Worm (Caenorhabditis elegans) whole organism, L1 larva: Measurements from ENCODE around the gene nkat-1.

Experiments
- C04F5.9 ChIP-seq: sonication (generic microtip); optimal IDR thresholded peaks from 2 replicates; lab custom pipeline; 2016; ENCODE audit warnings: missing genetic modification characterization, missing compliant biosample characterization
- aha-1 ChIP-seq: fragments of 150-350 bp; optimal IDR thresholded peaks from 2 replicates; lab custom pipeline; 2014; ENCODE audit warnings: missing biosample characterization, missing genetic modification characterization
- alr-1 ChIP-seq: fragments of 200-800 bp; sonication (Bioruptor generic); optimal IDR thresholded peaks from 2 replicates; lab custom pipeline; 2018; ENCODE audit warnings: borderline replicate concordance, mild to moderate bottlenecking, missing genetic modification characterization, missing compliant biosample characterization
- aly-2 ChIP-seq: fragments of 150-350 bp; optimal IDR thresholded peaks from 2 replicates; lab custom pipeline; 2014; ENCODE audit warnings: missing biosample characterization, missing genetic modification characterization
- blmp-1 ChIP-seq: fragments of 150-350 bp; optimal IDR thresholded peaks from 2 replicates; lab custom pipeline; 2014; ENCODE audit warnings: missing biosample characterization, missing genetic modification characterization
- ceh-63 ChIP-seq: fragments of 200-800 bp; sonication (Bioruptor generic); optimal IDR thresholded peaks from 2 replicates; lab custom pipeline; 2018; ENCODE audit warnings: mild to moderate bottlenecking, missing genetic modification characterization, missing compliant biosample characterization
- ceh-82 ChIP-seq, 3 experiments: fragments of 150-350 bp in 1 of 3; sonication (generic microtip) in 2 of 3; optimal IDR thresholded peaks; 2 replicates each; lab custom pipeline; 2014 to 2017; ENCODE audit warnings: missing biosample characterization in 3 of 3, missing genetic modification characterization in 3 of 3
- ceh-88 ChIP-seq: fragments of 200-800 bp; sonication (Bioruptor generic); IDR thresholded peaks from 2 replicates; pipeline ENCODE4 v1.3.6; 2022; ENCODE audit warnings: missing genetic modification characterization, missing compliant biosample characterization
- ceh-90 ChIP-seq: sonication (generic microtip); optimal IDR thresholded peaks from 2 replicates; lab custom pipeline; 2016; ENCODE audit warnings: missing genetic modification characterization, missing compliant biosample characterization
- ces-1 ChIP-seq: fragments of 150-350 bp; optimal IDR thresholded peaks from 2 replicates; lab custom pipeline; 2014; ENCODE audit warnings: missing biosample characterization, missing genetic modification reagents, missing genetic modification characterization
- dpl-1 ChIP-seq, 3 experiments: fragments of 150-350 bp in 2 of 3; sonication (generic microtip) in 1 of 3; optimal IDR thresholded peaks; 2 replicates each; lab custom pipeline; 2014 to 2017; ENCODE audit warnings: missing biosample characterization in 3 of 3, missing genetic modification characterization in 3 of 3, missing genetic modification reagents in 3 of 3
- dsc-1 ChIP-seq: sonication (generic microtip); optimal IDR thresholded peaks from 2 replicates; lab custom pipeline; 2016; ENCODE audit warnings: mild to moderate bottlenecking, missing genetic modification characterization, missing compliant biosample characterization
- efl-1 ChIP-seq, 4 experiments: fragments of 150-350 bp; optimal IDR thresholded peaks in 3 of 4; peaks in 1 of 4; 1 replicate in 1 of 4; 2 replicates in 3 of 4; lab custom pipeline; 2014; ENCODE audit warnings: missing biosample characterization in 2 of 4, missing genetic modification characterization in 2 of 4, missing genetic modification reagents in 2 of 4
- efl-3 ChIP-seq: fragments of 200-800 bp; sonication (Bioruptor generic); optimal IDR thresholded peaks from 2 replicates; lab custom pipeline; 2018; ENCODE audit warnings: mild to moderate bottlenecking, missing genetic modification characterization, missing compliant biosample characterization
- egl-27 ChIP-seq, 2 experiments: fragments of 150-350 bp in 1 of 2; sonication (generic microtip); optimal IDR thresholded peaks; 3 replicates each; lab custom pipeline; 2017 to 2018; ENCODE audit warnings: missing biosample characterization in 2 of 2, missing genetic modification characterization in 2 of 2, missing genetic modification reagents in 2 of 2
- elt-2 ChIP-seq: sonication (generic microtip); optimal IDR thresholded peaks from 2 replicates; lab custom pipeline; 2016; ENCODE audit warnings: missing genetic modification characterization, mild to moderate bottlenecking, inconsistent platforms, missing compliant biosample characterization, missing genetic modification reagents
- elt-3 ChIP-seq, 6 experiments: fragments of 150-350 bp in 1 of 6; sonication (generic microtip); optimal IDR thresholded peaks; 2 replicates each; lab custom pipeline; 2017 to 2018; ENCODE audit warnings: missing biosample characterization in 6 of 6, missing genetic modification characterization in 6 of 6, inconsistent platforms in 1 of 6
- ets-5 ChIP-seq: fragments of 200-800 bp; sonication (Bioruptor generic); IDR thresholded peaks from 2 replicates; pipeline ENCODE4 v1.3.6; 2022; ENCODE audit warnings: missing genetic modification characterization, missing compliant biosample characterization
- fkh-4 ChIP-seq: sonication (generic microtip); optimal IDR thresholded peaks from 2 replicates; lab custom pipeline; 2016; ENCODE audit warnings: missing compliant biosample characterization, missing genetic modification characterization, borderline replicate concordance
- fos-1 ChIP-seq: fragments of 150-350 bp; optimal IDR thresholded peaks from 2 replicates; lab custom pipeline; 2014; ENCODE audit warnings: missing biosample characterization, missing genetic modification characterization
- grh-1 ChIP-seq: fragments of 200-800 bp; sonication (Bioruptor generic); IDR thresholded peaks from 2 replicates; pipeline ENCODE4 v1.3.6; 2022; ENCODE audit warnings: missing genetic modification reagents, missing genetic modification characterization, missing compliant biosample characterization
- hlh-17 ChIP-seq: fragments of 200-800 bp; sonication (Bioruptor generic); optimal IDR thresholded peaks from 2 replicates; lab custom pipeline; 2018; ENCODE audit warnings: missing genetic modification characterization, mild to moderate bottlenecking, missing compliant biosample characterization, moderate library complexity, borderline replicate concordance
- hlh-4 ChIP-seq: sonication (generic microtip); optimal IDR thresholded peaks from 2 replicates; lab custom pipeline; 2016; ENCODE audit warnings: mild to moderate bottlenecking, missing genetic modification characterization, missing compliant biosample characterization
- hpl-2 ChIP-seq: fragments of 150-350 bp; optimal IDR thresholded peaks from 2 replicates; lab custom pipeline; 2014; ENCODE audit warnings: missing biosample characterization, missing genetic modification reagents, missing genetic modification characterization
- irx-1 ChIP-seq: sonication (generic microtip); optimal IDR thresholded peaks from 2 replicates; lab custom pipeline; 2016; ENCODE audit warnings: missing genetic modification characterization, missing compliant biosample characterization
- isw-1 ChIP-seq: fragments of 200-800 bp; sonication (Bioruptor generic); IDR thresholded peaks from 2 replicates; pipeline ENCODE4 v1.3.6; 2022; ENCODE audit warnings: missing genetic modification characterization, missing compliant biosample characterization
- jun-1 ChIP-seq: fragments of 150-350 bp; optimal IDR thresholded peaks from 2 replicates; lab custom pipeline; 2014; ENCODE audit warnings: missing biosample characterization, missing genetic modification reagents, missing genetic modification characterization
- lin-13 ChIP-seq: fragments of 150-350 bp; optimal IDR thresholded peaks from 2 replicates; lab custom pipeline; 2014; ENCODE audit warnings: missing biosample characterization, missing genetic modification reagents, missing genetic modification characterization
- lin-15B ChIP-seq: fragments of 150-350 bp; sonication (generic microtip); optimal IDR thresholded peaks from 3 replicates; lab custom pipeline; 2014; ENCODE audit warnings: missing biosample characterization, missing genetic modification characterization
- mdl-1 ChIP-seq, 2 experiments: fragments of 150-350 bp; optimal IDR thresholded peaks; 2 replicates each; lab custom pipeline; 2014 to 2017; ENCODE audit warnings: missing biosample characterization in 2 of 2, missing genetic modification characterization in 2 of 2, inconsistent platforms in 1 of 2
- mep-1 ChIP-seq: fragments of 150-350 bp; optimal IDR thresholded peaks from 2 replicates; lab custom pipeline; 2014; ENCODE audit warnings: missing biosample characterization, missing genetic modification characterization
- nhr-11 ChIP-seq: fragments of 150-350 bp; optimal IDR thresholded peaks from 2 replicates; lab custom pipeline; 2014; ENCODE audit warnings: missing biosample characterization, missing genetic modification characterization
- nhr-12 ChIP-seq: sonication (generic microtip); optimal IDR thresholded peaks from 2 replicates; lab custom pipeline; 2017; ENCODE audit warnings: missing biosample characterization, missing genetic modification characterization
- nhr-19 ChIP-seq: fragments of 200-800 bp; sonication (Bioruptor generic); conservative IDR thresholded peaks from 2 replicates; pipeline ENCODE4 v1.3.6; 2022; ENCODE audit warnings: missing genetic modification characterization, missing compliant biosample characterization
- nhr-20 ChIP-seq: sonication (generic microtip); optimal IDR thresholded peaks from 2 replicates; lab custom pipeline; 2016; ENCODE audit warnings: mild to moderate bottlenecking, missing genetic modification characterization, missing compliant biosample characterization
- nhr-237 ChIP-seq: fragments of 150-350 bp; optimal IDR thresholded peaks from 2 replicates; lab custom pipeline; 2014; ENCODE audit warnings: missing biosample characterization, missing genetic modification characterization
- nhr-76 ChIP-seq: sonication (generic microtip); optimal IDR thresholded peaks from 2 replicates; lab custom pipeline; 2017; ENCODE audit warnings: missing biosample characterization, missing genetic modification characterization
- nhr-77 ChIP-seq: fragments of 150-350 bp; optimal IDR thresholded peaks from 2 replicates; lab custom pipeline; 2014; ENCODE audit warnings: missing biosample characterization, missing genetic modification characterization
- nhr-84 ChIP-seq: sonication (generic microtip); optimal IDR thresholded peaks from 2 replicates; lab custom pipeline; 2017; ENCODE audit warnings: missing biosample characterization, missing genetic modification characterization
- nhr-90 ChIP-seq: sonication (generic microtip); optimal IDR thresholded peaks from 2 replicates; lab custom pipeline; 2016; ENCODE audit warnings: mild to moderate bottlenecking, missing genetic modification characterization, missing compliant biosample characterization; ENCODE audit not compliant: poor library complexity
- pax-3 ChIP-seq: fragments of 200-800 bp; sonication (Bioruptor generic); optimal IDR thresholded peaks from 2 replicates; lab custom pipeline; 2018; ENCODE audit warnings: mild to moderate bottlenecking, missing genetic modification characterization, moderate library complexity, missing compliant biosample characterization
- pqm-1 ChIP-seq: sonication (generic microtip); optimal IDR thresholded peaks from 3 replicates; lab custom pipeline; 2017; ENCODE audit warnings: missing biosample characterization, missing genetic modification characterization
- snpc-4 ChIP-seq: fragments of 150-350 bp; optimal IDR thresholded peaks from 2 replicates; lab custom pipeline; 2014; ENCODE audit warnings: missing biosample characterization, missing genetic modification characterization
- sox-4 ChIP-seq: sonication (generic microtip); optimal IDR thresholded peaks from 2 replicates; lab custom pipeline; 2016; ENCODE audit warnings: missing genetic modification characterization, missing compliant biosample characterization
- sptf-1 ChIP-seq: fragments of 150-350 bp; optimal IDR thresholded peaks from 2 replicates; lab custom pipeline; 2014; ENCODE audit warnings: missing biosample characterization, missing genetic modification characterization
- tbx-2 ChIP-seq: sonication (generic microtip); optimal IDR thresholded peaks from 2 replicates; lab custom pipeline; 2016; ENCODE audit warnings: missing genetic modification characterization, missing compliant biosample characterization
- tlp-1 ChIP-seq: fragments of 150-350 bp; optimal IDR thresholded peaks from 2 replicates; lab custom pipeline; 2014; ENCODE audit warnings: missing biosample characterization, missing genetic modification characterization
- ztf-11 ChIP-seq, 2 experiments: sonication (generic microtip); optimal IDR thresholded peaks; 2 replicates each; lab custom pipeline; 2016 to 2017; ENCODE audit warnings: missing genetic modification characterization in 2 of 2, missing biosample characterization in 1 of 2, missing compliant biosample characterization in 1 of 2

nkat-1 gene

DNA sequence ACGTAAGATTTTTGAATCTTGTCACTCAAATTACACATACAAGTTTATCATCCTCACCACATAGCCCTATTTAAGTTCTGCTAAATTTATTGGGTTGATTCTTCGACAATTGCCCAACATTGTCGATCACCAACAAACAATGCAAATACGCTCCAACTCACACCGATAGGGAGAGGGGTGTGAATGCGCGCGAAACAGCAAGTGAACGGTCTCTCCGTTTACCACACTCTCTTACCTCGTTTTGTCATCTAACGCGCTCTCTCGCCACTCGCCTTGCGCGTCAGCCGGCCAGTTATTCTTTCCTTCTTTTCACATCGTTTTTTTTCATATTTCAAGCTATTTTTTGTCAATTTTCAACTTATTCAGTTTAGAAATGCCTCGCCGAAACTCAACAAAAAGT lies 38.0 kb downstream of the nkat-1 start, which contains the start of gene F16B12.6 (continued):
- TF ChIP-seq nhr-90 (tag; lab: Kevin White, UChicago) (peak; percentile 68), tbx-2 (tag; lab: Kevin White, UChicago) (peak; percentile 87), alr-1 (tag; lab: Kevin White, UChicago) (no peak), hlh-17 (GFP tag; lab: Kevin White, UChicago) (no peak), efl-1 (optimal IDR thresholded peaks at IDR 0.05; lab: Kevin White, UChicago) (peak; percentile 81 to 99), efl-1 (GFP tag; optimal IDR thresholded peaks at IDR 0.05 in 1 of 2; lab: Kevin White, UChicago) (peak; percentile 79 to 97), dpl-1 (GFP tag; optimal IDR thresholded peaks at IDR 0.05; lab: Kevin White, UChicago) (peak; percentile 86 to 90 (median 88)), aly-2 (tag; lab: Kevin White, UChicago) (peak; percentile 53), mdl-1 (tag; optimal IDR thresholded peaks at IDR 0.05; lab: Kevin White, UChicago) (peak in 1 of 2 experiments; percentile 44), tlp-1 (tag; lab: Kevin White, UChicago) (no peak), ceh-88 (GFP tag; lab: Robert Waterston, UW) (peak; percentile 57; the same call in 1 of the 2 replicates), jun-1 (tag; lab: Kevin White, UChicago) (peak; percentile 52), nhr-12 (tag; lab: Kevin White, UChicago) (no peak), lin-13 (peak; percentile 78), pax-3 (tag; lab: Kevin White, UChicago) (peak; percentile 31), fos-1 (peak; percentile 78), snpc-4 (tag; lab: Kevin White, UChicago) (peak; percentile 72), hpl-2 (GFP tag; lab: Kevin White, UChicago) (no peak), hlh-4 (tag; lab: Kevin White, UChicago) (no peak), isw-1 (GFP tag; lab: Robert Waterston, UW) (peak; percentile 71), egl-27 (tag; optimal IDR thresholded peaks at IDR 0.05; lab: Kevin White, UChicago) (no peak), aha-1 (no peak), mep-1 (tag; lab: Kevin White, UChicago) (peak; percentile 85), nhr-19 (GFP tag; lab: Robert Waterston, UW) (peak; percentile 71), pqm-1 (tag; lab: Kevin White, UChicago) (no peak), irx-1 (tag; lab: Kevin White, UChicago) (peak; percentile 65), nhr-77 (tag; lab: Kevin White, UChicago) (peak; percentile 63), nhr-11 (tag; lab: Kevin White, UChicago) (no peak), nhr-20 (tag; lab: Kevin White, UChicago) (peak; percentile 85), dsc-1 (tag; lab: Kevin White, UChicago) (peak; percentile 54), ceh-82 (tag; optimal IDR thresholded peaks at IDR 0.05; lab: Kevin White, UChicago) (peak; percentile 56 to 91 (median 64)), ceh-63 (no peak), nhr-237 (no peak), ztf-11 (tag; optimal IDR thresholded peaks at IDR 0.05; lab: Kevin White, UChicago) (no peak), ets-5 (GFP tag; lab: Robert Waterston, UW) (no peak), blmp-1 (tag; lab: Kevin White, UChicago) (peak; percentile 59), ceh-90 (tag; lab: Kevin White, UChicago) (no peak), nhr-84 (no peak), sptf-1 (tag; lab: Kevin White, UChicago) (no peak), elt-2 (tag; lab: Kevin White, UChicago) (peak; percentile 23), ces-1 (GFP tag; lab: Kevin White, UChicago) (no peak), C04F5.9 (peak; percentile 16), lin-15B (peak; percentile 88), sox-4 (tag; lab: Kevin White, UChicago) (no peak), nhr-76 (tag; lab: Kevin White, UChicago) (no peak), fkh-4 (tag; lab: Kevin White, UChicago) (no peak), grh-1 (GFP tag; lab: Robert Waterston, UW) (no peak; the same call in 1 of the 2 replicates), efl-3 (GFP tag; lab: Kevin White, UChicago) (no peak), elt-3 (tag; optimal IDR thresholded peaks at IDR 0.05; lab: Kevin White, UChicago) (peak in 3 of 6 experiments; percentile 8 to 46 (median 34))
